Worm (Caenorhabditis elegans) whole organism, early embryonic: ENCODE data around the gene snfc-5.

Experiments
- B0310.2 ChIP-seq: sonication (generic microtip); optimal IDR thresholded peaks from 2 replicates; lab custom pipeline; 2016; ENCODE audit warnings: mild to moderate bottlenecking, missing genetic modification characterization, missing compliant biosample characterization
- ama-1 ChIP-seq: fragments of 150-350 bp; optimal IDR thresholded peaks from 2 replicates; lab custom pipeline; 2014
- ets-7 ChIP-seq: sonication (generic microtip); optimal IDR thresholded peaks from 2 replicates; lab custom pipeline; 2016; ENCODE audit warnings: missing genotype, missing genetic modification characterization, missing compliant biosample characterization
- flt-1 ChIP-seq: fragments of 200-800 bp; sonication (Bioruptor generic); IDR thresholded peaks from 2 replicates; pipeline ENCODE4 v1.3.6; 2022; ENCODE audit warnings: missing genetic modification characterization, missing compliant biosample characterization
- tbx-11 ChIP-seq: fragments of 200-800 bp; sonication (Bioruptor generic); IDR thresholded peaks from 2 replicates; pipeline ENCODE4 v1.3.6; 2022; ENCODE audit warnings: missing genetic modification characterization, missing compliant biosample characterization
- tra-4 ChIP-seq: sonication (generic microtip); optimal IDR thresholded peaks from 2 replicates; lab custom pipeline; 2017; ENCODE audit warnings: missing genetic modification characterization, missing compliant biosample characterization

DNA sequence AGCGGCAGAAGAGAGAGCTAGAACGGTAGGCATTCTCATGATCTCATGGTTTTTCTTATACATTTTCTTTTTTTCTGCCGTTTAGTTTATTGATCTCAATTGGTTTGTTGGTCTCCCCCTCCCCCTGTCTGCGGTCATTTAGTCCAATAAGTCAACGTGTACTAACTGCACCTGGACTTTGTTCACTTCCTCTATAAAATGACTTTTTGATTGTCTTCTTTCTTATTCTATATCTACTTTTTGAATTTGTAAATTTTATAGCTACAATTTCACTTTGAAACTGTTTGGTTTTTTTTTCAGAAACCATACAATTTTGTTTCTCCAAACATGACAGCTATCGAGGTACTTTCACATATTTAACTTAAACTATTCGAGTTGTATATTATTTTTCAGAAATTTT, 36.9 kb upstream of the snfc-5 start, which contains the start of gene ckb-2:
- TF ChIP-seq ets-7 (tag; lab: Kevin White, UChicago) (no peak), ama-1 (no peak), tra-4 (tag; lab: Kevin White, UChicago) (no peak), tbx-11 (GFP tag; lab: Robert Waterston, UW) (no peak), B0310.2 (tag; lab: Kevin White, UChicago) (no peak), flt-1 (no peak)
